Fruit fly (Drosophila melanogaster) whole organism, wandering third instar larva: ENCODE results near the gene CG8562.

Experiments used
- Abd-B ChIP-seq: fragments of >200 bp; optimal IDR thresholded peaks from 2 replicates; lab custom pipeline; 2017; ENCODE audit warnings: missing biosample characterization, missing genetic modification characterization
- CG32264 ChIP-seq: fragments of 200-800 bp; sonication (Bioruptor generic); optimal IDR thresholded peaks from 2 replicates; lab custom pipeline; 2016; ENCODE audit warnings: missing biosample characterization, missing genetic modification characterization
- CG9705 ChIP-seq: fragments of 200-800 bp; sonication (Bioruptor generic); optimal IDR thresholded peaks from 2 replicates; lab custom pipeline; 2018; ENCODE audit warnings: missing biosample characterization, mild to moderate bottlenecking, missing genetic modification characterization
- CrebA ChIP-seq: fragments of 200-800 bp; sonication (Bioruptor generic); optimal IDR thresholded peaks from 2 replicates; lab custom pipeline; 2016; ENCODE audit warnings: missing biosample characterization, mild to moderate bottlenecking, missing genetic modification characterization, borderline replicate concordance
- Dfd ChIP-seq: fragments of >200 bp; optimal IDR thresholded peaks from 2 replicates; lab custom pipeline; 2017; ENCODE audit warnings: missing biosample characterization, missing genetic modification characterization
- Dif ChIP-seq: fragments of 200-275, 200-300 bp; sonication (Bioruptor generic); optimal IDR thresholded peaks from 2 replicates; lab custom pipeline; 2018; ENCODE audit warnings: missing biosample characterization, missing genetic modification characterization; ENCODE audit not compliant: partially characterized antibody
- GATAd ChIP-seq: sonication (Bioruptor generic); optimal IDR thresholded peaks from 2 replicates; lab custom pipeline; 2016; ENCODE audit warnings: missing biosample characterization, missing genetic modification characterization
- HLH106 ChIP-seq: fragments of 200-800 bp; optimal IDR thresholded peaks from 3 replicates; lab custom pipeline; 2019; ENCODE audit warnings: missing biosample characterization, mild to moderate bottlenecking, missing genetic modification characterization, moderate library complexity
- Hnf4 ChIP-seq: fragments of 200-800 bp; sonication (Bioruptor generic); optimal IDR thresholded peaks from 2 replicates; lab custom pipeline; 2016; ENCODE audit warnings: missing biosample characterization, mild to moderate bottlenecking, missing genetic modification characterization
- Hr78 ChIP-seq: fragments of >200 bp; optimal IDR thresholded peaks from 2 replicates; lab custom pipeline; 2017; ENCODE audit warnings: missing biosample characterization, missing genetic modification characterization
- Hr83 ChIP-seq: fragments of 200-300 bp; sonication (Bioruptor generic); optimal IDR thresholded peaks from 2 replicates; lab custom pipeline; 2016; ENCODE audit warnings: missing biosample characterization, mild to moderate bottlenecking, missing genetic modification characterization, moderate library complexity; ENCODE audit not compliant: poor library complexity, severe bottlenecking
- Jra ChIP-seq: sonication (Bioruptor generic); optimal IDR thresholded peaks from 2 replicates; lab custom pipeline; 2016; ENCODE audit warnings: missing biosample characterization, missing genetic modification characterization
- Mio ChIP-seq: sonication (Bioruptor generic); optimal IDR thresholded peaks from 2 replicates; lab custom pipeline; 2016; ENCODE audit warnings: missing biosample characterization, missing genetic modification characterization
- Myc ChIP-seq: fragments of >200 bp; optimal IDR thresholded peaks from 2 replicates; lab custom pipeline; 2017
- N ChIP-seq: fragments of >200 bp; optimal IDR thresholded peaks from 2 replicates; lab custom pipeline; 2018; ENCODE audit warnings: missing biosample characterization, missing external identifiers, missing genetic modification characterization
- OdsH ChIP-seq: fragments of 200-800 bp; sonication (Bioruptor generic); optimal IDR thresholded peaks from 2 replicates; lab custom pipeline; 2016; ENCODE audit warnings: missing biosample characterization, mild to moderate bottlenecking, missing genetic modification characterization
- Rel ChIP-seq, 2 experiments: fragments of 200-800 bp; sonication (Bioruptor generic) in 1 of 2; optimal IDR thresholded peaks; 2 replicates in 1 of 2; 3 replicates in 1 of 2; lab custom pipeline; 2016 to 2019; ENCODE audit warnings: mild to moderate bottlenecking in 2 of 2, missing biosample characterization in 2 of 2, missing genetic modification characterization in 2 of 2, moderate library complexity in 1 of 2
- Sp1 ChIP-seq: fragments of 200-800 bp; sonication (Bioruptor generic); optimal IDR thresholded peaks from 3 replicates; lab custom pipeline; 2019; ENCODE audit warnings: missing biosample characterization, mild to moderate bottlenecking, missing genetic modification characterization, moderate library complexity
- Vsx2 ChIP-seq: fragments of 200-300, 225-300 bp; sonication (Bioruptor generic); optimal IDR thresholded peaks from 2 replicates; lab custom pipeline; 2018; ENCODE audit warnings: missing biosample characterization, missing genetic modification characterization; ENCODE audit not compliant: partially characterized antibody
- br ChIP-seq: fragments of 200-800 bp; sonication (Bioruptor generic); optimal IDR thresholded peaks from 2 replicates; lab custom pipeline; 2016; ENCODE audit warnings: missing biosample characterization, missing genetic modification characterization
- brk ChIP-seq: fragments of 200-800 bp; sonication (Bioruptor generic); optimal IDR thresholded peaks from 2 replicates; lab custom pipeline; 2016; ENCODE audit warnings: missing biosample characterization, mild to moderate bottlenecking, missing genetic modification characterization
- dl ChIP-seq, 2 experiments: fragments of 175-275, 200-275 bp in 1 of 2; fragments of 200-275 bp in 1 of 2; sonication (Bioruptor generic); optimal IDR thresholded peaks; lab custom pipeline; 2018; ENCODE audit warnings: mild to moderate bottlenecking in 2 of 2, missing biosample characterization in 2 of 2, missing genetic modification characterization in 2 of 2, moderate library complexity in 2 of 2; ENCODE audit not compliant: partially characterized antibody in 2 of 2, insufficient read depth in 1 of 2
- dmrt93B ChIP-seq: fragments of 200-800 bp; sonication (Bioruptor generic); optimal IDR thresholded peaks from 2 replicates; lab custom pipeline; 2018; ENCODE audit warnings: missing biosample characterization, mild to moderate bottlenecking, missing genetic modification characterization
- dsf ChIP-seq: sonication (Bioruptor generic); optimal IDR thresholded peaks from 2 replicates; lab custom pipeline; 2016; ENCODE audit warnings: missing biosample characterization, missing genetic modification characterization, borderline replicate concordance
- ey ChIP-seq: fragments of 200-800 bp; sonication (Bioruptor generic); optimal IDR thresholded peaks from 2 replicates; lab custom pipeline; 2016; ENCODE audit warnings: missing biosample characterization, missing genetic modification characterization
- foxo ChIP-seq, 2 experiments: fragments of 200-800 bp; sonication (Bioruptor generic); optimal IDR thresholded peaks; 2 replicates in 1 of 2; 3 replicates in 1 of 2; lab custom pipeline; 2016 to 2017; ENCODE audit warnings: missing biosample characterization in 2 of 2, missing genetic modification characterization in 2 of 2
- fru ChIP-seq: fragments of 200-800 bp; sonication (Bioruptor generic); optimal IDR thresholded peaks from 3 replicates; lab custom pipeline; 2016; ENCODE audit warnings: missing biosample characterization, mild to moderate bottlenecking, missing genetic modification characterization
- h ChIP-seq: fragments of 200-800 bp; sonication (Bioruptor generic); optimal IDR thresholded peaks from 3 replicates; lab custom pipeline; 2016; ENCODE audit warnings: missing biosample characterization, mild to moderate bottlenecking, missing genetic modification characterization
- jim ChIP-seq: fragments of 175-275, 200-325 bp; sonication (Bioruptor generic); optimal IDR thresholded peaks from 2 replicates; lab custom pipeline; 2016; ENCODE audit warnings: missing biosample characterization, mild to moderate bottlenecking, missing genetic modification characterization
- lola ChIP-seq: fragments of >200 bp; optimal IDR thresholded peaks from 2 replicates; lab custom pipeline; 2017; ENCODE audit warnings: missing biosample characterization, missing genetic modification characterization
- pan ChIP-seq: fragments of >200 bp; optimal IDR thresholded peaks from 2 replicates; lab custom pipeline; 2017
- psq ChIP-seq: fragments of 200-800 bp; sonication (Bioruptor generic); optimal IDR thresholded peaks from 3 replicates; lab custom pipeline; 2017; ENCODE audit warnings: missing biosample characterization, mild to moderate bottlenecking, missing genetic modification characterization, moderate library complexity
- rgr ChIP-seq: fragments of 200-800 bp; sonication (Bioruptor generic); optimal IDR thresholded peaks from 3 replicates; lab custom pipeline; 2016; ENCODE audit warnings: missing biosample characterization, mild to moderate bottlenecking, missing genetic modification characterization
- sage ChIP-seq: fragments of 200-800 bp; sonication (Bioruptor generic); optimal IDR thresholded peaks from 2 replicates; lab custom pipeline; 2016; ENCODE audit warnings: missing biosample characterization, mild to moderate bottlenecking, missing genetic modification characterization
- sv ChIP-seq: fragments of 200-800 bp; sonication (Bioruptor generic); optimal IDR thresholded peaks from 3 replicates; lab custom pipeline; 2016; ENCODE audit warnings: missing biosample characterization, missing genetic modification characterization
- tai ChIP-seq: sonication (Bioruptor generic); optimal IDR thresholded peaks from 2 replicates; lab custom pipeline; 2016; ENCODE audit warnings: missing biosample characterization, missing genetic modification characterization
- usp ChIP-seq: fragments of >200 bp; optimal IDR thresholded peaks from 2 replicates; lab custom pipeline; 2017; ENCODE audit warnings: missing biosample characterization, missing genetic modification characterization
- woc ChIP-seq: sonication (Bioruptor generic); optimal IDR thresholded peaks from 2 replicates; lab custom pipeline; 2016; ENCODE audit warnings: missing biosample characterization, mild to moderate bottlenecking, missing genetic modification characterization

CG8562 gene

DNA sequence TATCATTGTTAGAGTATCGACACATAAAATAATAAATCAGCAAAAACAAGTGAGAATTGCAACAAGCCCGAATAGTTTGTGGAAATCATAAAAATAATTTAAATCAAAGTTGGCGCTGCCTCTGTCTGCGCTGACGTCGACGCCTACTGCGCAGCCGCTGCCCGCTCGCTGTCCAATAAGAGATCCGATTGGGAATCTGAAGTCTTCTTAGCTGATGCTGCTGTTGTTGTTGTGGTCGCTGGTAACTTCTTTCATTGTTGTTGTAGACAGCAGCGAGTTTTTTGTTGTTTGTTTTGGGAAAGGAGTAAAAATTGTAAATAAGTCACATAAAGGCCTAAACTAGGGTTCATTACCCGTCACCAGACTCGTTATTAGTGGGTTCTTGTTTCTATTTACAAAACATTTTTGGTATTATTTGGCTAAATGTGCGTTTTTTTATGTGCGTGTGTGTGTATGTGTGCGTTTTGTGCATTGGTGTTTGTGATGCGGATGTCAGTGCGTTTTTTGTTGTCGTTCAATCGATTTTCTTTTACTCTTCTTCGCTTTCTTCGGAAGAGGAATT, 33.3 kb upstream of the CG8562 start:
- TF ChIP-seq CG32264: no peak
- TF ChIP-seq OdsH (GFP tag; lab: Kevin White, UChicago): no peak
- TF ChIP-seq sv (GFP tag; lab: Kevin White, UChicago): no peak
- TF ChIP-seq Dif (GFP tag; lab: Kevin White, UChicago): no peak
- TF ChIP-seq Jra (GFP tag; lab: Kevin White, UChicago): no peak
- peak; percentile 7 for TF ChIP-seq psq (GFP tag; lab: Kevin White, UChicago)

DNA sequence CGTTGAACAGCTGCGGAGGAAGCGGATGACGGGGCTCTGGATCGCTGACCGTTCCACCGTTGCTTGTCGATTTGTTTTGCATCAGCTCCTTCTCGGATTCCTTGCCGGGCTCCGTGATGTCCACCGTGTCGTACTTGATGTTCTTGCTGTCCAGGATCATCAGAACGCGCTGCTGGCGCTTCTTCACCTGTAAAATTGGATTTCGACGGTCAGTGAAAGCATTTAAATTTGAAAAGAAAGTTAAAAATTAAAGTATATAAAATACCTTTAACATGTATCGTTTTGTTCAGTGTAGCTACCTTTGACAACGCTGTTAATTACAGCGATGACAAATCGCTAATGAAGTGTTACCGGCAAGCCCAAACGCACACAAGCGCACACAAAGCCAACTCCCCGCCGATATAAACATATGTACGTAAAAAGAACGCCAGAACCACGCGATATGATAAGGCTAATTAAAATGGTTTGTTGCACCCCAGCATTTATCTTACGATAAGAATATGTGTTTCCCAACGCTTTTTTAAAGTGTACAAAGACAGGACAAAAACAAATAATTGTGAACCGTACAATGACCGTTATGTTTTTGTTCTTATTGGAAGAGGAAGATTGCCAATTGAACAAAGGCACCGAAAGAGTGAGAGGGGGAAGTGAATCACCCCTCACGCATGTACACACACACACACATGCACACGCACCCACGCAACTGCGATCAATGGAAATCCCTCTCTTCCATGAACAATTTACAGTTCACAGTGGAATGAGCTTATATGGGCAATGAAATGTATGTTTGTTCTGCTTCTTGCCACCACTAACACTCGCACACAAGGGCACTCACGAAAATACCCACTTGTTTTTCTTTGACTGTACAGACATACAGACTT, 30.0 kb upstream of the CG8562 start:
- TF ChIP-seq Hr83 (GFP tag; lab: Kevin White, UChicago): no peak
- TF ChIP-seq ey (GFP tag; lab: Kevin White, UChicago): no peak
- TF ChIP-seq Dfd: no peak
- TF ChIP-seq tai (GFP tag; lab: Kevin White, UChicago): no peak
- TF ChIP-seq sv (GFP tag; lab: Kevin White, UChicago): no peak
- TF ChIP-seq brk (GFP tag; lab: Kevin White, UChicago): no peak
- no peak for TF ChIP-seq usp (GFP tag; lab: Kevin White, UChicago)
- TF ChIP-seq Abd-B: no peak
- peak; percentile 12 for TF ChIP-seq sage (GFP tag; lab: Kevin White, UChicago)
- TF ChIP-seq Myc: no peak
- peak; percentile 33 for TF ChIP-seq HLH106 (tag; lab: Kevin White, UChicago)
- no peak for TF ChIP-seq dsf
- TF ChIP-seq rgr (GFP tag; lab: Kevin White, UChicago): peak; percentile 10
- no peak for TF ChIP-seq Dif (GFP tag; lab: Kevin White, UChicago)
- TF ChIP-seq h (GFP tag; lab: Kevin White, UChicago): peak; percentile 16
- TF ChIP-seq Hr78: no peak
- no peak for TF ChIP-seq br
- TF ChIP-seq CG9705 (GFP tag; lab: Kevin White, UChicago): no peak
- TF ChIP-seq lola (GFP tag; lab: Kevin White, UChicago): no peak
- peak; percentile 41 for TF ChIP-seq Hnf4
- TF ChIP-seq Jra (GFP tag; lab: Kevin White, UChicago): peak; percentile 65
- no peak for TF ChIP-seq CG32264
- no peak for TF ChIP-seq Mio (GFP tag; lab: Kevin White, UChicago)
- peak; percentile 7 for TF ChIP-seq Sp1 (GFP tag; lab: Kevin White, UChicago)
- TF ChIP-seq dl (GFP tag; optimal IDR thresholded peaks at IDR 0.05; lab: Kevin White, UChicago; ENCODE audit: insufficient read depth in 1 of 2, partially characterized antibody in 2 of 2): no peak
- no peak for TF ChIP-seq psq (GFP tag; lab: Kevin White, UChicago)
- TF ChIP-seq Rel (GFP tag; optimal IDR thresholded peaks at IDR 0.05; lab: Kevin White, UChicago): no peak
- TF ChIP-seq Rel (tag; optimal IDR thresholded peaks at IDR 0.05; lab: Kevin White, UChicago): peak; percentile 81
- TF ChIP-seq fru: peak; percentile 34
- no peak for TF ChIP-seq CrebA (GFP tag; lab: Kevin White, UChicago)
- TF ChIP-seq jim: no peak
- no peak for TF ChIP-seq GATAd (GFP tag; lab: Kevin White, UChicago)
- no peak for TF ChIP-seq OdsH (GFP tag; lab: Kevin White, UChicago)
- peak; percentile 30 for TF ChIP-seq woc (GFP tag; lab: Kevin White, UChicago)
- peak in 1 of 2 experiments; percentile 2 for TF ChIP-seq foxo (GFP tag; optimal IDR thresholded peaks at IDR 0.05; lab: Kevin White, UChicago)
- no peak for TF ChIP-seq dmrt93B (GFP tag; lab: Kevin White, UChicago)
- TF ChIP-seq N (GFP tag; lab: Kevin White, UChicago): no peak
- no peak for TF ChIP-seq pan (lab: Kevin White, UChicago)
- peak; percentile 97 for TF ChIP-seq Vsx2 (GFP tag; lab: Kevin White, UChicago)
